Worm (Caenorhabditis elegans) whole organism, early embryonic: ENCODE data around the gene mlc-7.

Experiments used
- F13C5.2 ChIP-seq: sonication (generic microtip); optimal IDR thresholded peaks from 2 replicates; lab custom pipeline; 2017; ENCODE audit warnings: mild to moderate bottlenecking, missing genetic modification characterization, inconsistent platforms, missing compliant biosample characterization
- aly-1 ChIP-seq: sonication (generic microtip); optimal IDR thresholded peaks from 2 replicates; lab custom pipeline; 2016; ENCODE audit warnings: missing genetic modification characterization, missing compliant biosample characterization
- ama-1 ChIP-seq: fragments of 150-350 bp; optimal IDR thresholded peaks from 2 replicates; lab custom pipeline; 2014
- ceh-13 ChIP-seq: fragments of 200-800 bp; sonication (Bioruptor generic); optimal IDR thresholded peaks from 2 replicates; lab custom pipeline; 2018; ENCODE audit warnings: mild to moderate bottlenecking, missing genetic modification characterization, missing compliant biosample characterization
- ets-7 ChIP-seq: sonication (generic microtip); optimal IDR thresholded peaks from 2 replicates; lab custom pipeline; 2016; ENCODE audit warnings: missing genotype, missing genetic modification characterization, missing compliant biosample characterization
- flt-1 ChIP-seq: fragments of 200-800 bp; sonication (Bioruptor generic); IDR thresholded peaks from 2 replicates; pipeline ENCODE4 v1.3.6; 2022; ENCODE audit warnings: missing genetic modification characterization, missing compliant biosample characterization
- hmbx-1 ChIP-seq: sonication (generic microtip); optimal IDR thresholded peaks from 2 replicates; lab custom pipeline; 2016; ENCODE audit warnings: mild to moderate bottlenecking, missing genetic modification characterization, missing compliant biosample characterization
- pes-1 ChIP-seq: fragments of 200-800 bp; sonication (Bioruptor generic); IDR thresholded peaks from 2 replicates; pipeline ENCODE4 v1.3.6; 2022; ENCODE audit warnings: missing genetic modification reagents, missing genetic modification characterization, missing compliant biosample characterization
- tbx-11 ChIP-seq: fragments of 200-800 bp; sonication (Bioruptor generic); IDR thresholded peaks from 2 replicates; pipeline ENCODE4 v1.3.6; 2022; ENCODE audit warnings: missing genetic modification characterization, missing compliant biosample characterization
- tra-4 ChIP-seq: sonication (generic microtip); optimal IDR thresholded peaks from 2 replicates; lab custom pipeline; 2017; ENCODE audit warnings: missing genetic modification characterization, missing compliant biosample characterization

DNA sequence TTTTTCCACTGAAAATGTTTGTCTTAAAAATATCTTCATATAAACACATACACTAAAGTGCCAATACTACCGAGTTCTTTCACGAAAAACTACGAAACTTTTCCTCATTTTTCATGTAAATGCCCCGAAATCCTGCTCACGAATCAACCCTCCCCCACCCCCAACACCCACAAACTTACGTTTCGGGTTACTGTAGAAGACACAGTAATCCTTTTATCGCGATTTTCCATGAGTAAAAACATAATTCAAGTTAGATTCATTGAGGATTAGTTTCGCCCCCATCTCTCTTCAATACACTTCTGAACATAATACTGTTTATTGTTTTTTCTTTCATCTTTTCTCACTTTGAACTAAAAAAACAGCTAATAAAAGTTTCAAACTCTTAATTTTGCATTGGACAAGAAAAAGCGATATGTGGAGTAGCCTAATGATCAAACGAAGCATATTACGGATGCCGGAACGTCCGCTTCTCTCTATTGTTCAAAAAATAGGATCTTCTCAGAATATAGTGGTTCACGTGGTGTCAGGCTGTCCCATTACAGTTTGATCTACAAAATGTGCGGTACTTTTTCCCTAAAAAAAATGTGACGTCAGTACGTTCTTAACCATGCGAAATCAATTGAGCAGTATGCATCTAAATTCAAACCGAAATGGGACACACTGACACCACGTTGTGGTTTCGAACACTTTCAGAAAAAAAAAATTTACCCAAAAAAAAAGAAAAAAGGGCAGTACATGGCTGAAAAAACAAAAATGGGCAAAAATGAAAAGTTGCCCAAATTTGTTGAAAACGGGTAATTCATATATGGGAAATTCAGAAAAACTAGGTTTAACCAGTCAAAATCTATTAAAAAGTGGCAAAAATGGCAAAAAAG, 27.0 kb upstream of the mlc-7 start:
- TF ChIP-seq flt-1 (GFP tag; lab: Robert Waterston, UW) = no peak
- TF ChIP-seq tra-4 (tag; lab: Kevin White, UChicago) = no peak
- TF ChIP-seq ama-1 (lab: Kevin White, UChicago) = peak; percentile 9
- TF ChIP-seq pes-1 (GFP tag; lab: Robert Waterston, UW) = no peak
- TF ChIP-seq tbx-11 = no peak
- TF ChIP-seq hmbx-1 (tag; lab: Kevin White, UChicago) = no peak
- TF ChIP-seq ceh-13 (GFP tag; lab: Kevin White, UChicago) = no peak
- no peak for TF ChIP-seq F13C5.2 (tag; lab: Kevin White, UChicago)
- TF ChIP-seq aly-1 (tag; lab: Kevin White, UChicago) = no peak
- no peak for TF ChIP-seq ets-7 (tag; lab: Kevin White, UChicago)
